Fruit fly (Drosophila melanogaster) whole organism, wandering third instar larva: ENCODE data around the gene CG32071.
A peak's percentile ranks its signal among the peaks of the same experiment; 100 is the strongest.

ENCODE experiments used
- Abd-B ChIP-seq: fragments of >200 bp; optimal IDR thresholded peaks from 2 replicates; lab custom pipeline; 2017; ENCODE audit warnings: missing biosample characterization, missing genetic modification characterization
- CG32264 ChIP-seq: fragments of 200-800 bp; sonication (Bioruptor generic); optimal IDR thresholded peaks from 2 replicates; lab custom pipeline; 2016; ENCODE audit warnings: missing biosample characterization, missing genetic modification characterization
- CG9705 ChIP-seq: fragments of 200-800 bp; sonication (Bioruptor generic); optimal IDR thresholded peaks from 2 replicates; lab custom pipeline; 2018; ENCODE audit warnings: missing biosample characterization, mild to moderate bottlenecking, missing genetic modification characterization
- CrebA ChIP-seq: fragments of 200-800 bp; sonication (Bioruptor generic); optimal IDR thresholded peaks from 2 replicates; lab custom pipeline; 2016; ENCODE audit warnings: missing biosample characterization, mild to moderate bottlenecking, missing genetic modification characterization, borderline replicate concordance
- Dfd ChIP-seq: fragments of >200 bp; optimal IDR thresholded peaks from 2 replicates; lab custom pipeline; 2017; ENCODE audit warnings: missing biosample characterization, missing genetic modification characterization
- Dif ChIP-seq: fragments of 200-275, 200-300 bp; sonication (Bioruptor generic); optimal IDR thresholded peaks from 2 replicates; lab custom pipeline; 2018; ENCODE audit warnings: missing biosample characterization, missing genetic modification characterization; ENCODE audit not compliant: partially characterized antibody
- HLH106 ChIP-seq: fragments of 200-800 bp; optimal IDR thresholded peaks from 3 replicates; lab custom pipeline; 2019; ENCODE audit warnings: missing biosample characterization, mild to moderate bottlenecking, missing genetic modification characterization, moderate library complexity
- Hnf4 ChIP-seq: fragments of 200-800 bp; sonication (Bioruptor generic); optimal IDR thresholded peaks from 2 replicates; lab custom pipeline; 2016; ENCODE audit warnings: missing biosample characterization, mild to moderate bottlenecking, missing genetic modification characterization
- Hr78 ChIP-seq: fragments of >200 bp; optimal IDR thresholded peaks from 2 replicates; lab custom pipeline; 2017; ENCODE audit warnings: missing biosample characterization, missing genetic modification characterization
- Jra ChIP-seq: sonication (Bioruptor generic); optimal IDR thresholded peaks from 2 replicates; lab custom pipeline; 2016; ENCODE audit warnings: missing biosample characterization, missing genetic modification characterization
- Mio ChIP-seq: sonication (Bioruptor generic); optimal IDR thresholded peaks from 2 replicates; lab custom pipeline; 2016; ENCODE audit warnings: missing biosample characterization, missing genetic modification characterization
- Myc ChIP-seq: fragments of >200 bp; optimal IDR thresholded peaks from 2 replicates; lab custom pipeline; 2017
- N ChIP-seq: fragments of >200 bp; optimal IDR thresholded peaks from 2 replicates; lab custom pipeline; 2018; ENCODE audit warnings: missing biosample characterization, missing external identifiers, missing genetic modification characterization
- Rel ChIP-seq, 2 experiments: fragments of 200-800 bp; sonication (Bioruptor generic) in 1 of 2; optimal IDR thresholded peaks; 2 replicates in 1 of 2; 3 replicates in 1 of 2; lab custom pipeline; 2016 to 2019; ENCODE audit warnings: mild to moderate bottlenecking in 2 of 2, missing biosample characterization in 2 of 2, missing genetic modification characterization in 2 of 2, moderate library complexity in 1 of 2
- Sp1 ChIP-seq: fragments of 200-800 bp; sonication (Bioruptor generic); optimal IDR thresholded peaks from 3 replicates; lab custom pipeline; 2019; ENCODE audit warnings: missing biosample characterization, mild to moderate bottlenecking, missing genetic modification characterization, moderate library complexity
- Vsx2 ChIP-seq: fragments of 200-300, 225-300 bp; sonication (Bioruptor generic); optimal IDR thresholded peaks from 2 replicates; lab custom pipeline; 2018; ENCODE audit warnings: missing biosample characterization, missing genetic modification characterization; ENCODE audit not compliant: partially characterized antibody
- br ChIP-seq: fragments of 200-800 bp; sonication (Bioruptor generic); optimal IDR thresholded peaks from 2 replicates; lab custom pipeline; 2016; ENCODE audit warnings: missing biosample characterization, missing genetic modification characterization
- brk ChIP-seq: fragments of 200-800 bp; sonication (Bioruptor generic); optimal IDR thresholded peaks from 2 replicates; lab custom pipeline; 2016; ENCODE audit warnings: missing biosample characterization, mild to moderate bottlenecking, missing genetic modification characterization
- dl ChIP-seq, 2 experiments: fragments of 175-275, 200-275 bp in 1 of 2; fragments of 200-275 bp in 1 of 2; sonication (Bioruptor generic); optimal IDR thresholded peaks; lab custom pipeline; 2018; ENCODE audit warnings: mild to moderate bottlenecking in 2 of 2, missing biosample characterization in 2 of 2, missing genetic modification characterization in 2 of 2, moderate library complexity in 2 of 2; ENCODE audit not compliant: partially characterized antibody in 2 of 2, insufficient read depth in 1 of 2
- dsf ChIP-seq: sonication (Bioruptor generic); optimal IDR thresholded peaks from 2 replicates; lab custom pipeline; 2016; ENCODE audit warnings: missing biosample characterization, missing genetic modification characterization, borderline replicate concordance
- foxo ChIP-seq, 2 experiments: fragments of 200-800 bp; sonication (Bioruptor generic); optimal IDR thresholded peaks; 2 replicates in 1 of 2; 3 replicates in 1 of 2; lab custom pipeline; 2016 to 2017; ENCODE audit warnings: missing biosample characterization in 2 of 2, missing genetic modification characterization in 2 of 2
- h ChIP-seq: fragments of 200-800 bp; sonication (Bioruptor generic); optimal IDR thresholded peaks from 3 replicates; lab custom pipeline; 2016; ENCODE audit warnings: missing biosample characterization, mild to moderate bottlenecking, missing genetic modification characterization
- pan ChIP-seq: fragments of >200 bp; optimal IDR thresholded peaks from 2 replicates; lab custom pipeline; 2017
- psq ChIP-seq: fragments of 200-800 bp; sonication (Bioruptor generic); optimal IDR thresholded peaks from 3 replicates; lab custom pipeline; 2017; ENCODE audit warnings: missing biosample characterization, mild to moderate bottlenecking, missing genetic modification characterization, moderate library complexity
- sage ChIP-seq: fragments of 200-800 bp; sonication (Bioruptor generic); optimal IDR thresholded peaks from 2 replicates; lab custom pipeline; 2016; ENCODE audit warnings: missing biosample characterization, mild to moderate bottlenecking, missing genetic modification characterization
- sv ChIP-seq: fragments of 200-800 bp; sonication (Bioruptor generic); optimal IDR thresholded peaks from 3 replicates; lab custom pipeline; 2016; ENCODE audit warnings: missing biosample characterization, missing genetic modification characterization
- tai ChIP-seq: sonication (Bioruptor generic); optimal IDR thresholded peaks from 2 replicates; lab custom pipeline; 2016; ENCODE audit warnings: missing biosample characterization, missing genetic modification characterization
- usp ChIP-seq: fragments of >200 bp; optimal IDR thresholded peaks from 2 replicates; lab custom pipeline; 2017; ENCODE audit warnings: missing biosample characterization, missing genetic modification characterization

CG32071 gene

DNA sequence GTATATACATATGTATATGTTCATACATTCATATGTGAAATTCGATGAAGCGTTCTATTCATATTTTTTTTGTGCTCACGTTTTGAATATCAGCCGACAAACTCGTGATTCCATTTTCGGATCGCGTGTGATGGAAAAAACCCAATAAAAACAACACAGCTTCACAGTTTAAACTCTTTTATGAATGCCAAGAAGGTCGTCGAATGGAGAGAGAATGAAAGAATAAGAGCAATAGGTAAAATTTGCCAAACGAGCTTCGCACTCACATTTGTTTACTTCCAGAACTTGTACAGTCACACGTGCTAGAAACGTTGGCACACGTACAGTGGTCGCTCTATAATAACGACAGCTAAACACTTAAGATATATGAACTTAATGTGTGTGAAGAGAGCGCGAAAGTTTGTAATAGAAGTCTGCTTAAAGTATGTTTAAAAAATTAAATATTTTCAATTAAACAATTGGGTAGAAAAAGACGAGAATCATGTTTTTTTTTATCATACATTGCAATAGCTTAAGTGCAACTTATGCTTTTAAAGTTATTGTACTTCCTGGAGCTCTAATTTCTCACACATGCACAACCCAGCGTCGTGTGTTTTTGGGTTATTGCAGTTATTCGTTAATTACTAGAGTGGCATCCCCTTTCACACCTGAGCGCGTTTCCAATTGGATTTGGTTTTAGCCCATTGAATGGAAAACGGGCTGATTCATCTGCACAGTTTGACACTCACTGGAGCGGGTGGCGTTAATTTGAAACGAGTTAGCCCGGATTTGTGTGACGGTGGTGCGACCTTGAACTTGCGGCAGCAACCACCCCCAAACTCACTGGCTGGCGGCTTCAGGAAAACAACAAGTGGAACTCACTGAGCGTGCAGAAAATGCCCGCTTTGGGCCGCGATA is 22.2 kb upstream of the CG32071 start:
- no peak for TF ChIP-seq Sp1 (GFP tag; lab: Kevin White, UChicago)

DNA sequence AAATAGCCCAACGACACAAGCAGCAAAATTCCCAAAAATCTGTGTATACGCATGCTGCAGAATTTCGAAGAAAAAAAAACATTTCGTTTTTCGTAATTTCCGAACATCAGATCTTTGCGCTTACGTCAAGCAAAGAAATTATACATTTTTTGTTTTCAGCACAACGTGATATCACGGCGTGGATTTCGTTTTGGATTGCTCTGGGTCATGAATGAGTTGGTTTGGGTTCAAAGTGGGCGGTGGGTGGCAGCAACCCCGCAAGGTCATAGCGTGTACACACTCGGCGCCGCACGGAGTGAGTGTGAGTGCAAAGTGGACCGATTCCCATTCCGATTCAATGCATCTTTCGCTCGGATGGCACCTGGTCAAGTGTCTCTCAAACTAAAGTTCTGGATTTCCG is 21.2 kb upstream of the CG32071 start:
- TF ChIP-seq CrebA (no peak), HLH106 (tag; lab: Kevin White, UChicago) (no peak), usp (GFP tag; lab: Kevin White, UChicago) (no peak), pan (lab: Kevin White, UChicago) (no peak), Hr78 (no peak), brk (GFP tag; lab: Kevin White, UChicago) (no peak), dsf (no peak), Jra (no peak), Dif (no peak), Hnf4 (no peak), tai (GFP tag; lab: Kevin White, UChicago) (no peak), Vsx2 (GFP tag; lab: Kevin White, UChicago) (no peak), Rel (GFP tag; optimal IDR thresholded peaks at IDR 0.05; lab: Kevin White, UChicago) (no peak), Rel (tag; optimal IDR thresholded peaks at IDR 0.05; lab: Kevin White, UChicago) (no peak), Dfd (GFP tag; lab: Kevin White, UChicago) (no peak), N (no peak), CG32264 (GFP tag; lab: Kevin White, UChicago) (no peak), Abd-B (no peak), sage (GFP tag; lab: Kevin White, UChicago) (no peak)

DNA sequence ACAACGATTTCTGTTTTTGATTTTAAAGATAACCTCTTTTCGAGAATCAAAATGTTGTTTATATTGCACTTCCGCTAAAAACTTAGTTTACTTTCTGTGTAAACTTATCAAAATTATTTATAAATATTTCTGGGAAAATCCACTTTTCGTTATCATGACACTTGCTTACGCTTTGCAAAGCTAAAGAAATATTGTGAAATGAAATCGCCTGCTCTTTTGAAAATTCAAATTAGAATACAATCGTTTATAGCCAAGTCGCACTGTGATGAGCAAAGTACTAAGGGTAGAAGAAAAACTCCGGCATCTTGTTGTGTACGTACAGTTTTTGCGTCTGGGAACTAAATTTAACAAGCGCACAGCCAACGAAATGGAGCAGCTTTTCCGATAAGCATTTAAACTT is 20.8 kb upstream of the CG32071 start:
- TF ChIP-seq Vsx2 (GFP tag; lab: Kevin White, UChicago) (no peak), N (no peak), brk (GFP tag; lab: Kevin White, UChicago) (no peak), HLH106 (tag; lab: Kevin White, UChicago) (no peak), Mio (GFP tag; lab: Kevin White, UChicago) (no peak), Jra (no peak), tai (GFP tag; lab: Kevin White, UChicago) (no peak), sv (no peak), usp (GFP tag; lab: Kevin White, UChicago) (no peak), br (GFP tag; lab: Kevin White, UChicago) (no peak), psq (GFP tag; lab: Kevin White, UChicago) (no peak), dl (GFP tag; optimal IDR thresholded peaks at IDR 0.05; lab: Kevin White, UChicago; ENCODE audit: insufficient read depth in 1 of 2, partially characterized antibody in 2 of 2) (no peak), h (GFP tag; lab: Kevin White, UChicago) (no peak), CG9705 (GFP tag; lab: Kevin White, UChicago) (no peak), Myc (lab: Kevin White, UChicago) (no peak), Hr78 (no peak), Dfd (GFP tag; lab: Kevin White, UChicago) (no peak), CrebA (no peak)

DNA sequence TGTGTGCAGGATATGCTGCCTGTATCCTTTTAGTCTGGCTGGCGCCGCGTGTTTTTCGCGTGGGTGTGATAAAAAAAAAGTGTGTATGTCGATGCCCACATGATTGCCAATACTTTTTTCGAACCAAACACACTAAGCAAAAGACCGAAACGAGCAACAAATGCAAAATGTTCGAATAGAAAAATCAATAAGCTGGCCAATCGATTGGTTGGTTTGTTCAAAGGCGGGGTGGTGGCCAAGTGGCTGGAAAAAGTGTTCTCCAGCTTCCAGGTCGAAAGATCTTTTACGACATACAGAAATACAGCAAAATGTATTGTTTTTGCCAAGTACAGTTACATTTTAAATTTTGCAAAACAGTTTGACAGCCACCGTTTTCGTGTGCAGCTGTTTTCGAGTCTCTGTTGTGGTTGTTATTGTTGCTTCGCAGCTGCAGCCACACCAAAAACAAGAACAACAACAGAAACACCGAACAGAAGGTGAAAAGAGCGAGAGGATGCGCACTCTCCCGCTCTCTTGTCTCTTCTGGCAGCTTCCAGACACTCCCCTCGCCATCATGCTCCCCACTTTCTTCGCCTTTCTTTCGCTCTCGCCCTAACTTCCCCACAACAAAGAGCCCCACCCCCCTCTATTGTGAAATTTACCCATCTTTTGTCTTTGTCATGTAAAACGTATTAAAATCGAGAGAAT is 20.1 kb upstream of the CG32071 start:
- TF ChIP-seq dl (GFP tag; optimal IDR thresholded peaks at IDR 0.05; lab: Kevin White, UChicago; ENCODE audit: insufficient read depth in 1 of 2, partially characterized antibody in 2 of 2) (peak in 1 of 2 experiments; percentile 48), Dfd (GFP tag; lab: Kevin White, UChicago) (no peak), Dif (peak; percentile 42), Rel (GFP tag; optimal IDR thresholded peaks at IDR 0.05; lab: Kevin White, UChicago) (no peak), Rel (tag; optimal IDR thresholded peaks at IDR 0.05; lab: Kevin White, UChicago) (peak; percentile 3), usp (GFP tag; lab: Kevin White, UChicago) (no peak), Myc (lab: Kevin White, UChicago) (peak; percentile 43), Abd-B (no peak), Mio (GFP tag; lab: Kevin White, UChicago) (no peak), psq (GFP tag; lab: Kevin White, UChicago) (peak; percentile 45), Jra (no peak), Vsx2 (GFP tag; lab: Kevin White, UChicago) (no peak), sv (no peak), foxo (GFP tag; optimal IDR thresholded peaks at IDR 0.05; lab: Kevin White, UChicago) (no peak)
